Worm (Caenorhabditis elegans) whole organism, early embryonic: ENCODE results near the gene C30F2.5.

ENCODE experiments used
- F13C5.2 ChIP-seq: sonication (generic microtip); optimal IDR thresholded peaks from 2 replicates; lab custom pipeline; 2017; ENCODE audit warnings: mild to moderate bottlenecking, missing genetic modification characterization, inconsistent platforms, missing compliant biosample characterization
- aly-1 ChIP-seq: sonication (generic microtip); optimal IDR thresholded peaks from 2 replicates; lab custom pipeline; 2016; ENCODE audit warnings: missing genetic modification characterization, missing compliant biosample characterization
- ama-1 ChIP-seq: fragments of 150-350 bp; optimal IDR thresholded peaks from 2 replicates; lab custom pipeline; 2014
- ceh-13 ChIP-seq: fragments of 200-800 bp; sonication (Bioruptor generic); optimal IDR thresholded peaks from 2 replicates; lab custom pipeline; 2018; ENCODE audit warnings: mild to moderate bottlenecking, missing genetic modification characterization, missing compliant biosample characterization
- ceh-36 ChIP-seq: sonication (generic microtip); optimal IDR thresholded peaks from 2 replicates; lab custom pipeline; 2016; ENCODE audit warnings: missing genetic modification characterization, inconsistent platforms, missing compliant biosample characterization
- ets-7 ChIP-seq: sonication (generic microtip); optimal IDR thresholded peaks from 2 replicates; lab custom pipeline; 2016; ENCODE audit warnings: missing genotype, missing genetic modification characterization, missing compliant biosample characterization
- flt-1 ChIP-seq: fragments of 200-800 bp; sonication (Bioruptor generic); IDR thresholded peaks from 2 replicates; pipeline ENCODE4 v1.3.6; 2022; ENCODE audit warnings: missing genetic modification characterization, missing compliant biosample characterization
- hmbx-1 ChIP-seq: sonication (generic microtip); optimal IDR thresholded peaks from 2 replicates; lab custom pipeline; 2016; ENCODE audit warnings: mild to moderate bottlenecking, missing genetic modification characterization, missing compliant biosample characterization
- hnd-1 ChIP-seq: sonication (generic microtip); optimal IDR thresholded peaks from 2 replicates; lab custom pipeline; 2016; ENCODE audit warnings: missing genetic modification characterization, missing compliant biosample characterization
- pes-1 ChIP-seq: fragments of 200-800 bp; sonication (Bioruptor generic); IDR thresholded peaks from 2 replicates; pipeline ENCODE4 v1.3.6; 2022; ENCODE audit warnings: missing genetic modification reagents, missing genetic modification characterization, missing compliant biosample characterization
- scrt-1 ChIP-seq: fragments of 200-800 bp; sonication (Bioruptor generic); IDR thresholded peaks from 2 replicates; pipeline ENCODE4 v1.3.6; 2022; ENCODE audit warnings: missing genetic modification characterization, missing compliant biosample characterization
- sea-1 ChIP-seq: fragments of 200-800 bp; sonication (Bioruptor generic); conservative IDR thresholded peaks from 2 replicates; pipeline ENCODE4 v1.3.6; 2022; ENCODE audit warnings: missing genetic modification characterization, missing compliant biosample characterization
- tbx-37 ChIP-seq: fragments of 200-800 bp; sonication (Bioruptor generic); conservative IDR thresholded peaks from 2 replicates; pipeline ENCODE4 v1.3.6; 2022; ENCODE audit warnings: missing genetic modification reagents, missing genetic modification characterization, missing compliant biosample characterization
- tra-4 ChIP-seq: sonication (generic microtip); optimal IDR thresholded peaks from 2 replicates; lab custom pipeline; 2017; ENCODE audit warnings: missing genetic modification characterization, missing compliant biosample characterization

DNA sequence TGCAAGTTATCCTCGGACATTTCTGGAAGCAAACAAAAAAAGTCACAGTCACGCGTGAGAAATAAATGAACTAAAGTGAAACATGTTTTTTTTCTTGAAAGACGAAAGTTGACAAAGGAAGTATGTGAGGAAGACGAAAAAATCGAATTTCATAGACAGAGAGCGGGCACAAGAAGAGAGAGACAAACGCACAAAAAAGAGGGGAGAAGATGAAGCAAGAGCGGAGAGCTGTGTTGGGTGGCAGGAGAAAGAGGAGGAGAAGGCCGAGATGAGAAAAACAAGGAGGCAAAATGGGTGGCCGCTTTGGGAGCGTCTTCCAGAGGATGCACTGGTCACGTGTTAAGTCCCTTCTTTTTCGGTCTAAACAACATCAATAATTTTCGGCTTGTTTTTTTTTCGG is 34.3 kb downstream of the C30F2.5 start, which contains the start of gene ZK1073.1:
- no peak for TF ChIP-seq ets-7 (tag; lab: Kevin White, UChicago)
- 0 out of 2 replicates have a peak, but pooled peaks have one; percentile 14 for TF ChIP-seq pes-1 (GFP tag; lab: Robert Waterston, UW)
- TF ChIP-seq F13C5.2 (tag; lab: Kevin White, UChicago), result no peak
- no peak for TF ChIP-seq flt-1
- TF ChIP-seq ceh-36 (tag; lab: Kevin White, UChicago), result no peak
- TF ChIP-seq ama-1, result no peak
- no peak for TF ChIP-seq aly-1
- TF ChIP-seq tra-4 (tag; lab: Kevin White, UChicago), result no peak
- TF ChIP-seq hmbx-1 (tag; lab: Kevin White, UChicago), result no peak
- no peak for TF ChIP-seq hnd-1 (tag; lab: Kevin White, UChicago)
- no peak for TF ChIP-seq ceh-13 (GFP tag; lab: Kevin White, UChicago)
- TF ChIP-seq tbx-37 (GFP tag; lab: Robert Waterston, UW), result no peak
- TF ChIP-seq sea-1 (GFP tag; lab: Robert Waterston, UW), result no peak
- TF ChIP-seq scrt-1 (GFP tag; lab: Robert Waterston, UW), result no peak
